Worm (Caenorhabditis elegans): ENCODE results near the gene ZK666.2.

ce11 chrII:10471790-10472189 lies at the start of gene ZK666.2:
- TF ChIP-seq flt-1 (GFP tag; IDR thresholded peaks at IDR 0.05) (no peak), ref-1 (GFP tag; conservative IDR thresholded peaks at IDR 0.05) (no peak), ztf-29 (GFP tag; IDR thresholded peaks at IDR 0.05) (no peak), tab-1 (GFP tag; IDR thresholded peaks at IDR 0.05) (no peak), klf-2 (GFP tag; conservative IDR thresholded peaks at IDR 0.05) (no peak)

Measured in whole organism, midembryonic.